Fruit fly (Drosophila melanogaster) S2 (cell line): ENCODE data around the gene CG14125.

ENCODE experiments used
- CG8478 ChIP-seq: fragments of >200 bp; optimal IDR thresholded peaks from 2 replicates; lab custom pipeline; 2018
- CTCF ChIP-seq, 2 experiments: fragments of >200 bp; optimal IDR thresholded peaks; 2 replicates each; lab custom pipeline; 2018

dm6 chr3L:11937270-11937669, 37.4 kb upstream of the CG14125 start:
- no peak for TF ChIP-seq CTCF (optimal IDR thresholded peaks at IDR 0.05; lab: Kevin White, UChicago)
- TF ChIP-seq CG8478 (lab: Kevin White, UChicago): no peak
